Fruit fly (Drosophila melanogaster): ENCODE results near the gene CG4020.

CG4020 gene

dm6 chrX:5880139-5880924, 25.2 kb upstream of the CG4020 start:
- TF ChIP-seq EcR (GFP tag; optimal IDR thresholded peaks at IDR 0.05) (peak; percentile 48), CG10348 (GFP tag; IDR thresholded peaks at IDR 0.05) (peak; percentile 73), CG12605 (GFP tag; IDR thresholded peaks at IDR 0.05) (peak; percentile 72), CG17806 (tag; optimal IDR thresholded peaks at IDR 0.05) (peak; percentile 80), Snoo (tag; optimal IDR thresholded peaks at IDR 0.05) (peak; percentile 72), CG13204 (GFP tag; optimal IDR thresholded peaks at IDR 0.05) (no peak), CG32121 (GFP tag; IDR thresholded peaks at IDR 0.05) (peak; percentile 79), Pif1B (GFP tag; optimal IDR thresholded peaks at IDR 0.05) (peak; percentile 86), rn (GFP tag; IDR thresholded peaks at IDR 0.05) (peak; percentile 60; the same call in 1 of the 2 replicates), gl (tag; optimal IDR thresholded peaks at IDR 0.05) (peak; percentile 60), D1 (tag; optimal IDR thresholded peaks at IDR 0.05) (no peak), fd96Ca (GFP tag; IDR thresholded peaks at IDR 0.05) (peak; percentile 73; the same call in 2 of the 3 replicates), CG34367 (tag; optimal IDR thresholded peaks at IDR 0.05) (peak; percentile 68), CG8301 (tag; optimal IDR thresholded peaks at IDR 0.05) (peak; percentile 82), CG9948 (tag; optimal IDR thresholded peaks at IDR 0.05) (peak; percentile 74), CG8159 (tag; optimal IDR thresholded peaks at IDR 0.05) (peak; percentile 79), CG4496 (GFP tag; IDR thresholded peaks at IDR 0.05) (peak; percentile 81), Pif1A (GFP tag; optimal IDR thresholded peaks at IDR 0.05) (peak; percentile 77), Ets98B (GFP tag; IDR thresholded peaks at IDR 0.05) (peak; percentile 80), CG14655 (GFP tag; optimal IDR thresholded peaks at IDR 0.05) (no peak), CG15710 (tag; optimal IDR thresholded peaks at IDR 0.05) (peak; percentile 76)

- TF ChIP-seq CG4496 (GFP tag; IDR thresholded peaks at IDR 0.05), result 0 out of 3 replicates have a peak, but pooled peaks have one; percentile 30
- no peak for TF ChIP-seq CG12605 (GFP tag; IDR thresholded peaks at IDR 0.05)
- no peak for TF ChIP-seq CG8301 (tag; optimal IDR thresholded peaks at IDR 0.05)
These were observed 22.2 kb upstream of the CG4020 start for dm6 chrX:5883394-5883793.

- TF ChIP-seq Ets98B (GFP tag; IDR thresholded peaks at IDR 0.05) (no peak), CG32121 (GFP tag; IDR thresholded peaks at IDR 0.05) (no peak), CG4496 (GFP tag; IDR thresholded peaks at IDR 0.05) (no peak), D1 (tag; optimal IDR thresholded peaks at IDR 0.05) (no peak), EcR (GFP tag; optimal IDR thresholded peaks at IDR 0.05) (no peak), CG17806 (tag; optimal IDR thresholded peaks at IDR 0.05) (no peak), CG8159 (tag; optimal IDR thresholded peaks at IDR 0.05) (no peak), CG9948 (tag; optimal IDR thresholded peaks at IDR 0.05) (no peak), Pif1B (GFP tag; optimal IDR thresholded peaks at IDR 0.05) (no peak), CG34367 (tag; optimal IDR thresholded peaks at IDR 0.05) (no peak), CG12605 (GFP tag; IDR thresholded peaks at IDR 0.05) (no peak), Snoo (tag; optimal IDR thresholded peaks at IDR 0.05) (no peak), CG10348 (GFP tag; IDR thresholded peaks at IDR 0.05) (no peak), fd96Ca (GFP tag; IDR thresholded peaks at IDR 0.05) (no peak)
These were observed 21.3 kb upstream of the CG4020 start for dm6 chrX:5884294-5884693.

dm6 chrX:5884887-5885286, 20.7 kb upstream of the CG4020 start:
- no peak for TF ChIP-seq CG12605 (GFP tag; IDR thresholded peaks at IDR 0.05)
- TF ChIP-seq D1 (tag; optimal IDR thresholded peaks at IDR 0.05), result no peak
- TF ChIP-seq CG15710 (tag; optimal IDR thresholded peaks at IDR 0.05), result no peak
- no peak for TF ChIP-seq fd96Ca (GFP tag; IDR thresholded peaks at IDR 0.05)
- no peak for TF ChIP-seq CG13204 (GFP tag; optimal IDR thresholded peaks at IDR 0.05)
- TF ChIP-seq Snoo (tag; optimal IDR thresholded peaks at IDR 0.05), result no peak
- no peak for TF ChIP-seq Ets98B (GFP tag; IDR thresholded peaks at IDR 0.05)
- no peak for TF ChIP-seq rn (GFP tag; IDR thresholded peaks at IDR 0.05)
- no peak for TF ChIP-seq CG8159 (tag; optimal IDR thresholded peaks at IDR 0.05)
- no peak for TF ChIP-seq CG34367 (tag; optimal IDR thresholded peaks at IDR 0.05)
- no peak for TF ChIP-seq CG17806 (tag; optimal IDR thresholded peaks at IDR 0.05)
- TF ChIP-seq CG14655 (GFP tag; optimal IDR thresholded peaks at IDR 0.05), result no peak
- no peak for TF ChIP-seq gl (tag; optimal IDR thresholded peaks at IDR 0.05)
- TF ChIP-seq CG9948 (tag; optimal IDR thresholded peaks at IDR 0.05), result no peak
- TF ChIP-seq Pif1B (GFP tag; optimal IDR thresholded peaks at IDR 0.05), result no peak
- no peak for TF ChIP-seq Pif1A (GFP tag; optimal IDR thresholded peaks at IDR 0.05)
- no peak for TF ChIP-seq EcR (GFP tag; optimal IDR thresholded peaks at IDR 0.05)
- TF ChIP-seq CG8301 (tag; optimal IDR thresholded peaks at IDR 0.05), result no peak

- TF ChIP-seq rn (GFP tag; IDR thresholded peaks at IDR 0.05) (no peak), EcR (GFP tag; optimal IDR thresholded peaks at IDR 0.05) (peak; percentile 19)
These were observed 20.0 kb upstream of the CG4020 start for dm6 chrX:5885521-5885920.

- TF ChIP-seq rn (GFP tag; IDR thresholded peaks at IDR 0.05) (no peak), CG4496 (GFP tag; IDR thresholded peaks at IDR 0.05) (0 out of 3 replicates have a peak, but pooled peaks have one; percentile 20), CG9948 (tag; optimal IDR thresholded peaks at IDR 0.05) (peak; percentile 1), CG8301 (tag; optimal IDR thresholded peaks at IDR 0.05) (no peak), CG34367 (tag; optimal IDR thresholded peaks at IDR 0.05) (no peak), CG14655 (GFP tag; optimal IDR thresholded peaks at IDR 0.05) (peak; percentile 3), CG13204 (GFP tag; optimal IDR thresholded peaks at IDR 0.05) (no peak), gl (tag; optimal IDR thresholded peaks at IDR 0.05) (no peak), Snoo (tag; optimal IDR thresholded peaks at IDR 0.05) (no peak), EcR (GFP tag; optimal IDR thresholded peaks at IDR 0.05) (no peak), fd96Ca (GFP tag; IDR thresholded peaks at IDR 0.05) (no peak), CG32121 (GFP tag; IDR thresholded peaks at IDR 0.05) (no peak), CG12605 (GFP tag; IDR thresholded peaks at IDR 0.05) (no peak), CG10348 (GFP tag; IDR thresholded peaks at IDR 0.05) (no peak), CG17806 (tag; optimal IDR thresholded peaks at IDR 0.05) (peak; percentile 33), D1 (tag; optimal IDR thresholded peaks at IDR 0.05) (no peak), CG8159 (tag; optimal IDR thresholded peaks at IDR 0.05) (peak; percentile 25), Ets98B (GFP tag; IDR thresholded peaks at IDR 0.05) (no peak), Pif1B (GFP tag; optimal IDR thresholded peaks at IDR 0.05) (no peak), CG15710 (tag; optimal IDR thresholded peaks at IDR 0.05) (no peak), Pif1A (GFP tag; optimal IDR thresholded peaks at IDR 0.05) (peak; percentile 13)
These were observed 19.6 kb upstream of the CG4020 start for dm6 chrX:5885973-5886372.
